Fruit fly (Drosophila melanogaster): ENCODE data around the gene amos.

amos gene

dm6 chr2L:18566235-18567158 lies 30.2 kb downstream of the amos start:
- TF ChIP-seq CTCF (optimal IDR thresholded peaks at IDR 0.05) (no peak), CG8478 (optimal IDR thresholded peaks at IDR 0.05) (no peak)

dm6 chr2L:18564417-18564816 lies 32.3 kb downstream of the amos start:
- no peak for TF ChIP-seq CTCF (optimal IDR thresholded peaks at IDR 0.05)
- TF ChIP-seq CG8478 (optimal IDR thresholded peaks at IDR 0.05), result no peak

DNA sequence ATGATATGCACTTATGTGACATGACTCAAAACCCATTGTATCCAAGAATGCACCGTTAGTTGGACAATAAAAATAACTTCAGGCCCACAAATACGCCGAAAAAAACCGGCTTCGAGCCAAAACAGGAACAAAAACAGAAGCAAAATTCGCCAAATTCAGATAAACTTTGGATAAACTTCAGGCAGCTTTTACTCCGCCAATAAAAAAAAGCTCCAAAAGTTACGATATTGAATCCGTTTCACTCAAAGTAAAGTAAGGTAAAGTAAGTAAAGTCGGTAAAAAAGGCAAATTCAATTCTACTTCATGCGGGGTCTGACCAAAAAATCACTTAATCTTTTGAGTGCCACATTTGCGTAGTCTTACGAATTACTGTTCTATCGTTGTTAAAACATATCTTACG lies 32.7 kb downstream of the amos start:
- no peak for TF ChIP-seq CG8478 (optimal IDR thresholded peaks at IDR 0.05)
- no peak for TF ChIP-seq CTCF (optimal IDR thresholded peaks at IDR 0.05)

DNA sequence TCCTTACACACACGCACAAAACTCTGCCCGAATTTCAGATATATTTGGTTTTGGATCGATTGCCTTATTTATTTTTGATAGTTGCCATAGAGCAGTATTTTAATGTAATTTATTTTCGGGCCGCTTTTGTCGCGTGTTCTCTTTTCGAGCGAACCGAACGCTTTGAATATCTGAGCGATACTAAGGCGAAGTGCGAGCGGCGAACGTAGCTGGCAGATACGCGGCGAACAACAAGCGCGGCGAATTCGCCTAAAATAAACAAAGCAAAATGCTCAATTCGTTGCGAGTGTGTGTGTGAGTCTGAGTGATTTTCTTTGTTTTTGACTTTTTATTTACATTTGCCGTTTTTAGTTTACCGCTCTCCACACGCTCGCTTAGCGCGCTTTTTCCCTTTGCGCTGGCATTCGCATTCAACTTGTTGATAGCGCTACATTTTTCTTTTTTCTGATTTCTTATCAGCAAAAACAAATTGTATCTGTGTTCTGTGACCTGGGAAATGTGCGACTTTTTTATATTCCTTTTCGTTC lies 33.6 kb downstream of the amos start:
- no peak for TF ChIP-seq CG8478 (optimal IDR thresholded peaks at IDR 0.05)

dm6 chr2L:18562573-18562972 lies 34.1 kb downstream of the amos start:
- TF ChIP-seq CG8478 (optimal IDR thresholded peaks at IDR 0.05), result no peak
- TF ChIP-seq CTCF (optimal IDR thresholded peaks at IDR 0.05), result no peak

DNA sequence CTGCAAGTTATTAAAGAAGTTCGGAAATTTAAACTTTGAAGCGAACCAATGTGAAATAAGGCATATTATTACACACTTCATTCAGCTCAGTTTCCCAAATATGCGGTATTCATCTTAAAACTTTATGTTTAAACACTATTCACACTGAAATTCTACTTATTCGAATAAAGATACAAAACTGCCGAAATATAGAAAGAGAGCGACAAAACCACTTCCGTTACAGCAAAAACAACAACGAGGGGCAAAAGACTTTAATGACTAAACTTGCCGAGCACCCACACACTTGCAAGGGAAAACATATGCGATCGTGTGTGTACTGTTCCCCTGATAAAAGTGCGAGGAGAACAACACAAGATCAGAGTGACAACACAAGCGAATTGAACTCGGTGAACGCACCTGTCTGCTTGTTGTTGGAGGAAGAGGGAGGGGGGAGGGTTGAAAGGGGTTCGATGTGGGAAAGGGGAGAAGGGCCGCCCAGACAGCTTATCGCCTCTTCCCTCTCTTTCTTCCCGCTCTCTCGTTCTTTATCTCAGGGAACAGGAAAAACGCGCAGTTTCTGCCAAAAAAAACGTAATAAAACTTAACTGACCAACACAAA lies 35.1 kb downstream of the amos start:
- TF ChIP-seq CTCF (optimal IDR thresholded peaks at IDR 0.05) (no peak), CG8478 (optimal IDR thresholded peaks at IDR 0.05) (no peak)

dm6 chr2L:18561018-18561417 lies 35.7 kb downstream of the amos start:
- no peak for TF ChIP-seq CG8478 (optimal IDR thresholded peaks at IDR 0.05)
- TF ChIP-seq CTCF (optimal IDR thresholded peaks at IDR 0.05), result no peak

- TF ChIP-seq CG8478 (optimal IDR thresholded peaks at IDR 0.05) (no peak), CTCF (optimal IDR thresholded peaks at IDR 0.05) (no peak)
Measured at dm6 chr2L:18559084-18559483, 37.6 kb downstream of the amos start.

dm6 chr2L:18557965-18558537 lies 38.7 kb downstream of the amos start:
- TF ChIP-seq CG8478 (optimal IDR thresholded peaks at IDR 0.05), result no peak
- no peak for TF ChIP-seq CTCF (optimal IDR thresholded peaks at IDR 0.05)

dm6 chr2L:18556384-18556783 lies 40.3 kb downstream of the amos start:
- no peak for TF ChIP-seq CTCF (optimal IDR thresholded peaks at IDR 0.05)
- TF ChIP-seq CG8478 (optimal IDR thresholded peaks at IDR 0.05), result no peak

DNA sequence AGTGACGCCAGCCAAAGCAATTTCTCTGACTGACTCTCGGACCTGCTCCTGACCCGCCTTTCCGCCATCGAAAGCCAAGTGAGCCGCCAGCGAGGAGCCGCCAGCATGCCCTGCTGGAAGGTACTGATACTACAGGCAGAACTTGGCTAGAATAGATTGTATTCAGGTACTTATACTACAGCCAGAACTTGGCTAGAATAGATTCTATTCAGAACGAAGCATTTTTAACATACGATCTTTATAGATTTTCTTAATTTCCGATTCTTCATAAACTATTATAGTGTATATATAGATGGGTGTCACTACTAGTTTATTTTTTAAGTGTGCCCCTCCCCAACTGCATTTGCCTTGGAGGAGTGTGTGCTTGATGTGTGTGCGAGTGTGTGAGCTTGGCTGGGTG lies 42.5 kb downstream of the amos start:
- TF ChIP-seq CG8478 (optimal IDR thresholded peaks at IDR 0.05) (no peak), CTCF (optimal IDR thresholded peaks at IDR 0.05) (no peak)

dm6 chr2L:18549470-18549869 lies 47.3 kb downstream of the amos start:
- TF ChIP-seq CG8478 (optimal IDR thresholded peaks at IDR 0.05) (no peak), CTCF (optimal IDR thresholded peaks at IDR 0.05) (no peak)

DNA sequence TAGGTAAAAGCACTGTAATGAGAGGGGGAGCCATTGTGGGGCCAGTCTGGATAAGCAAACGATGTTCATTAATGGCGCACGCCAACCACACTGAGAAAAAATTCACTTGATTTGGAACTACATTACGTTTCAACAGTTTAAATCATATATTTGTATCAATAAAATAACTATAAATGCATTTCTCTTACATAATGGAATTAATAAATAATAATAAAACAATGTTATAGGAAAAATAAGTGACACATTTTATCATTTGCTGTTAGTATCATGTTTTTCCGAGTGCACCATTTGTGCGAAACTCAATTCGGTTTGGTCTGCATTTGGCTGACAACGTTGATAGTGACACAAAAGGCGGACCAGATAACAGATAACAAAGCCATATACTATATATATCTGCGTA lies 48.0 kb downstream of the amos start:
- TF ChIP-seq CG8478 (optimal IDR thresholded peaks at IDR 0.05) (no peak), CTCF (optimal IDR thresholded peaks at IDR 0.05) (no peak)

DNA sequence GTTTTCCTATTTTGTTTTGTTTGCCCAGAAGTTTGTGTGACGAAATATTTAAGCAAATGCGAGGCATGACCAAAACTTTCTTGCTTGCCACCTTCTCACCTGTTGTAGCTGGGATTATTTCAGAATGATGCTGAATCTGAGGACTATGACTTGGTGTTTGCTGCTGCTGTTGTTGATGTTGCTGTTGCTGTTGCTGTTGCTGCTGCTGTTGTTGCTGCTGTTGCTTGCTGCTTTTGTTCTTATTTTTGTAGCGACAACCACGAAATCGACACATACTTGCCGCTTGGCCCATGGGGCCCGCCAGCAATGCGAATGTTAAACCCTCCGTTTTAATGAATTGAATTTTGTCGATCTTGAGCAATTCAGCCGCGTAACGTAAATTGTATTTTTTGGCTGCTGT lies 50.3 kb downstream of the amos start:
- TF ChIP-seq CTCF (optimal IDR thresholded peaks at IDR 0.05) (no peak), CG8478 (optimal IDR thresholded peaks at IDR 0.05) (no peak)

All from S2 (cell line).